Worm (Caenorhabditis elegans) whole organism, late embryonic: ENCODE measurements around the gene spp-27.

Experiments used
- C08G9.2 ChIP-seq: sonication (generic microtip); optimal IDR thresholded peaks from 2 replicates; lab custom pipeline; 2016; ENCODE audit warnings: mild to moderate bottlenecking, missing genetic modification characterization, moderate library complexity, missing compliant biosample characterization
- C38D4.7 ChIP-seq: fragments of 200-800 bp; sonication (Bioruptor generic); optimal IDR thresholded peaks from 2 replicates; lab custom pipeline; 2018; ENCODE audit warnings: mild to moderate bottlenecking, missing genetic modification characterization, moderate library complexity, missing compliant biosample characterization
- F13H6.1 ChIP-seq: sonication (generic microtip); optimal IDR thresholded peaks from 2 replicates; lab custom pipeline; 2016; ENCODE audit warnings: missing genetic modification characterization, missing compliant biosample characterization
- T23F11.4 ChIP-seq: fragments of 200-800 bp; sonication (Bioruptor generic); optimal IDR thresholded peaks from 2 replicates; lab custom pipeline; 2018; ENCODE audit warnings: mild to moderate bottlenecking, missing genetic modification characterization, missing compliant biosample characterization
- Y22D7AL.16 ChIP-seq: sonication (generic microtip); optimal IDR thresholded peaks from 2 replicates; lab custom pipeline; 2016; ENCODE audit warnings: missing genetic modification characterization, missing compliant biosample characterization
- ceh-14 ChIP-seq: sonication (generic microtip); optimal IDR thresholded peaks from 2 replicates; lab custom pipeline; 2016; ENCODE audit warnings: missing genotype, missing genetic modification characterization, missing compliant biosample characterization
- ceh-18 ChIP-seq: sonication (generic microtip); optimal IDR thresholded peaks from 2 replicates; lab custom pipeline; 2016; ENCODE audit warnings: missing genetic modification characterization, missing compliant biosample characterization
- ceh-19 ChIP-seq: fragments of 200-800 bp; sonication (Bioruptor generic); optimal IDR thresholded peaks from 2 replicates; lab custom pipeline; 2018; ENCODE audit warnings: mild to moderate bottlenecking, missing genetic modification characterization, missing compliant biosample characterization
- ceh-2 ChIP-seq: sonication (generic microtip); optimal IDR thresholded peaks from 2 replicates; lab custom pipeline; 2016; ENCODE audit warnings: missing genotype, missing genetic modification characterization, missing compliant biosample characterization
- ceh-22 ChIP-seq: sonication (generic microtip); optimal IDR thresholded peaks from 2 replicates; lab custom pipeline; 2017; ENCODE audit warnings: missing biosample characterization, missing genetic modification characterization
- ceh-24 ChIP-seq: sonication (generic microtip); optimal IDR thresholded peaks from 2 replicates; lab custom pipeline; 2016; ENCODE audit warnings: mild to moderate bottlenecking, missing genetic modification characterization, missing compliant biosample characterization
- ceh-30 ChIP-seq: fragments of 150-350 bp; optimal IDR thresholded peaks from 2 replicates; lab custom pipeline; 2014; ENCODE audit warnings: missing biosample characterization, missing genetic modification characterization
- ceh-31 ChIP-seq: sonication (generic microtip); optimal IDR thresholded peaks from 2 replicates; lab custom pipeline; 2016; ENCODE audit warnings: missing genetic modification characterization, missing compliant biosample characterization
- ceh-34 ChIP-seq: sonication (generic microtip); optimal IDR thresholded peaks from 2 replicates; lab custom pipeline; 2016; ENCODE audit warnings: mild to moderate bottlenecking, missing genetic modification characterization, missing compliant biosample characterization
- ceh-48 ChIP-seq: sonication (generic microtip); optimal IDR thresholded peaks from 2 replicates; lab custom pipeline; 2016; ENCODE audit warnings: missing genetic modification characterization, inconsistent platforms, missing compliant biosample characterization
- elt-2 ChIP-seq: sonication (generic microtip); optimal IDR thresholded peaks from 2 replicates; lab custom pipeline; 2016; ENCODE audit warnings: missing genetic modification reagents, missing genetic modification characterization, missing compliant biosample characterization
- elt-4 ChIP-seq: sonication (generic microtip); optimal IDR thresholded peaks from 2 replicates; lab custom pipeline; 2016; ENCODE audit warnings: missing genetic modification characterization, missing compliant biosample characterization
- ets-4 ChIP-seq: sonication (generic microtip); optimal IDR thresholded peaks from 2 replicates; lab custom pipeline; 2016; ENCODE audit warnings: missing genetic modification characterization, missing compliant biosample characterization
- fkh-10 ChIP-seq: fragments of 150-350 bp; optimal IDR thresholded peaks from 2 replicates; lab custom pipeline; 2014; ENCODE audit warnings: missing biosample characterization, missing genetic modification reagents, missing genetic modification characterization
- gmeb-2 ChIP-seq: sonication (generic microtip); optimal IDR thresholded peaks from 2 replicates; lab custom pipeline; 2016; ENCODE audit warnings: missing genetic modification characterization, inconsistent platforms, missing compliant biosample characterization
- hlh-30 ChIP-seq: sonication (generic microtip); optimal IDR thresholded peaks from 2 replicates; lab custom pipeline; 2017; ENCODE audit warnings: antibody characterized with exemption, missing genetic modification characterization, missing compliant biosample characterization; ENCODE audit not compliant: insufficient read depth
- hlh-8 ChIP-seq: sonication (generic microtip); optimal IDR thresholded peaks from 2 replicates; lab custom pipeline; 2016; ENCODE audit warnings: missing genotype, missing genetic modification characterization, missing compliant biosample characterization
- lim-6 ChIP-seq: sonication (generic microtip); optimal IDR thresholded peaks from 2 replicates; lab custom pipeline; 2016; ENCODE audit warnings: missing genetic modification characterization, missing compliant biosample characterization
- lin-11 ChIP-seq: fragments of 200-800 bp; sonication (Bioruptor generic); optimal IDR thresholded peaks from 2 replicates; lab custom pipeline; 2018; ENCODE audit warnings: mild to moderate bottlenecking, missing genetic modification characterization, missing compliant biosample characterization
- madf-2 ChIP-seq: sonication (generic microtip); optimal IDR thresholded peaks from 2 replicates; lab custom pipeline; 2017; ENCODE audit warnings: missing genetic modification characterization, missing compliant biosample characterization
- nfya-1 ChIP-seq: sonication (generic microtip); optimal IDR thresholded peaks from 2 replicates; lab custom pipeline; 2017; ENCODE audit warnings: missing genetic modification characterization, mild to moderate bottlenecking, missing compliant biosample characterization, antibody characterized with exemption, moderate library complexity
- nhr-11 ChIP-seq: fragments of 150-350 bp; optimal IDR thresholded peaks from 2 replicates; lab custom pipeline; 2014; ENCODE audit warnings: missing biosample characterization, missing genetic modification characterization
- npax-4 ChIP-seq: sonication (generic microtip); optimal IDR thresholded peaks from 2 replicates; lab custom pipeline; 2016; ENCODE audit warnings: missing genetic modification characterization, missing compliant biosample characterization
- pag-3 ChIP-seq: sonication (generic microtip); optimal IDR thresholded peaks from 2 replicates; lab custom pipeline; 2016; ENCODE audit warnings: missing compliant biosample characterization, missing genetic modification characterization, borderline replicate concordance
- pat-9 ChIP-seq: fragments of 200-800 bp; sonication (Bioruptor generic); optimal IDR thresholded peaks from 2 replicates; lab custom pipeline; 2018; ENCODE audit warnings: mild to moderate bottlenecking, missing genetic modification characterization, moderate library complexity, missing compliant biosample characterization
- pqm-1 ChIP-seq: sonication (generic microtip); optimal IDR thresholded peaks from 2 replicates; lab custom pipeline; 2016; ENCODE audit warnings: missing genetic modification characterization, missing compliant biosample characterization
- pros-1 ChIP-seq: fragments of 150-350 bp; optimal IDR thresholded peaks from 2 replicates; lab custom pipeline; 2014; ENCODE audit warnings: missing biosample characterization, missing genetic modification reagents, missing genetic modification characterization
- ref-2 ChIP-seq: sonication (generic microtip); optimal IDR thresholded peaks from 2 replicates; lab custom pipeline; 2016; ENCODE audit warnings: missing genetic modification characterization, missing compliant biosample characterization
- sox-2 ChIP-seq: fragments of 200-800 bp; sonication (Bioruptor generic); IDR thresholded peaks from 2 replicates; pipeline ENCODE4 v1.3.6; 2022; ENCODE audit warnings: missing genetic modification reagents, missing genetic modification characterization, missing compliant biosample characterization
- sox-4 ChIP-seq: sonication (generic microtip); optimal IDR thresholded peaks from 2 replicates; lab custom pipeline; 2017; ENCODE audit warnings: mild to moderate bottlenecking, missing genetic modification characterization, inconsistent platforms, missing compliant biosample characterization
- tbx-7 ChIP-seq: sonication (generic microtip); optimal IDR thresholded peaks from 2 replicates; lab custom pipeline; 2016; ENCODE audit warnings: missing genotype, missing genetic modification characterization, missing compliant biosample characterization
- unc-3 ChIP-seq, 2 experiments: fragments of 200-800 bp in 1 of 2; sonication (Bioruptor generic) in 1 of 2; sonication (generic microtip) in 1 of 2; conservative IDR thresholded peaks in 1 of 2; optimal IDR thresholded peaks in 1 of 2; 2 replicates each; pipeline versions ENCODE4 v1.3.6 to Lab custom; 2016 to 2022; ENCODE audit warnings: missing compliant biosample characterization in 2 of 2, missing genetic modification characterization in 2 of 2, missing genetic modification reagents in 1 of 2
- unc-42 ChIP-seq: sonication (generic microtip); optimal IDR thresholded peaks from 2 replicates; lab custom pipeline; 2016; ENCODE audit warnings: missing genotype, missing genetic modification characterization, missing compliant biosample characterization
- unc-55 ChIP-seq: sonication (generic microtip); optimal IDR thresholded peaks from 2 replicates; lab custom pipeline; 2017; ENCODE audit warnings: missing biosample characterization, missing genetic modification reagents, missing genetic modification characterization
- unc-86 ChIP-seq: sonication (generic microtip); optimal IDR thresholded peaks from 2 replicates; lab custom pipeline; 2016; ENCODE audit warnings: missing genetic modification characterization, missing compliant biosample characterization
- zip-5 ChIP-seq: sonication (generic microtip); optimal IDR thresholded peaks from 2 replicates; lab custom pipeline; 2016; ENCODE audit warnings: missing genetic modification characterization, missing compliant biosample characterization
- ztf-16 ChIP-seq: sonication (generic microtip); optimal IDR thresholded peaks from 2 replicates; lab custom pipeline; 2017; ENCODE audit warnings: missing genetic modification characterization, missing compliant biosample characterization

Gene spp-27

DNA sequence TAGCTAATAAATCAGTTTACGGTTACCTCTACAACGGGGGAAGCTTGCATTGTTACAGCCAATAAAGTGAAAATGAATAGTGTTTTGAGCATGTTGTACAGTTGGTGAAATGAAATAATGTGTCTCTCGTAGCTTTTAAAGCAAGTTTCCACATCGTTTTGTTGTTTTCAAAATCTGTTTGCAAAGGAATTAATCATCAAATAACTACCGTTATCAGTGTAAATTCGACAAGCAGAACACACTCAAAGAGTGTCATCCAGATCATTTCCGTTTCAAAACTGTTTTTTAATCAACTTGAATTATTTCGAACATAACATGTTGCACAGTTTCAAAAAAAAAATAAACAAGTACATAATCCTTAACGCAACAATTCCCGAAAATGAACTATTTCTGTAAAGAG is at the start of gene spp-27:
Gene spp-27, minus strand, starts transcription at position 101 of the 400 bp plus-strand sequence.
- no peak for TF ChIP-seq ceh-30 (tag; lab: Kevin White, UChicago)
- TF ChIP-seq unc-86 (tag; lab: Kevin White, UChicago) = no peak
- no peak for TF ChIP-seq hlh-30 (tag; lab: Kevin White, UChicago)
- no peak for TF ChIP-seq fkh-10 (GFP tag; lab: Kevin White, UChicago)
- no peak for TF ChIP-seq ztf-16 (tag; lab: Kevin White, UChicago)
- TF ChIP-seq ceh-2 (tag; lab: Kevin White, UChicago) = no peak
- TF ChIP-seq zip-5 = no peak
- TF ChIP-seq sox-2 (GFP tag; lab: Robert Waterston, UW) = no peak
- TF ChIP-seq ceh-19 = no peak
- TF ChIP-seq nfya-1 (tag; lab: Kevin White, UChicago) = no peak
- TF ChIP-seq T23F11.4 (GFP tag; lab: Kevin White, UChicago) = no peak

DNA sequence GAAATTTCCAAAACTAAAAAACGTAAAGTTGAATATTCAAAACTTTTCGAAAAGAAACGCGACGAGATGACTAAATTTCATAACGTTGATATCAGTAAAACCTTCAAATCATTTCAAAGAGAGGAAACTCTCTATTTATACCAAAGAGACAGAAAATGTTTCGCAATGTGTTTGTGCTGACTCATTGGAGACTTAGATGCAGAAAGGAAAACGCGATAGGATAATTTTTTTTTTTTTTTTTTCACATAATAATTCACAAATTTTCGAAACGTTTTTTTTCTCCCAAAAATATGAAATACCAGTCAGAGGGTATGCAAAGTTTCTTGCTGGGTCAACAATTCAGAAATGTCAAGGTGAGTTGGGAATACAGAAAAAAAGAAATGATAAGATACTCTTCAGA is 49.3 kb upstream of the spp-27 start:
- TF ChIP-seq hlh-30 (tag; lab: Kevin White, UChicago) = no peak
- no peak for TF ChIP-seq madf-2 (tag; lab: Kevin White, UChicago)
- TF ChIP-seq ceh-30 (tag; lab: Kevin White, UChicago) = no peak
- no peak for TF ChIP-seq ceh-2 (tag; lab: Kevin White, UChicago)
- TF ChIP-seq F13H6.1 (tag; lab: Kevin White, UChicago) = no peak
- no peak for TF ChIP-seq ets-4 (tag; lab: Kevin White, UChicago)
- no peak for TF ChIP-seq ref-2 (tag; lab: Kevin White, UChicago)
- no peak for TF ChIP-seq unc-55
- no peak for TF ChIP-seq ceh-31 (tag; lab: Kevin White, UChicago)
- TF ChIP-seq lin-11 = no peak
- TF ChIP-seq pros-1 (tag; lab: Kevin White, UChicago) = no peak
- no peak for TF ChIP-seq unc-3 (GFP tag; conservative IDR thresholded peaks at IDR 0.05; lab: Robert Waterston, UW)
- no peak for TF ChIP-seq unc-3 (tag; optimal IDR thresholded peaks at IDR 0.05; lab: Kevin White, UChicago)

DNA sequence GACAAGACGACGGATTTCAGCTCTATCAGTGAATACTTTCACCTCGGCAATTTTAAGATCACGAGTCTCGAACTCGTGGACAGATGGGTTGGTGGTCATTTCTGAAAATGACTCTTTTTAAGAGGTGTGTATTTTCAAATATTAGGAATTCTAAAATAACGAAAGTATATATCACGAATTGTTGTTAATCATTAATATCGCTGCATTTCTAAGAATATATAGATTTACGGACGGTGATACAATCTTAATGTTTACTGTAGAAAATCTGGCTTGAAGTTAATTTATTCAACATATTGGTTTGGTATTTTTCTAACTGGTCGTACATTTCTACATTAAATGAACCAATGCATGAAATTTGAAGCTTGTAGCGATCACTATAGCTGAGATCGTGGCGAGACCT is 48.3 kb upstream of the spp-27 start, which contains the start of gene ZK1055.7:
Gene ZK1055.7, minus strand, starts transcription at position 101 of the 400 bp plus-strand sequence.
- TF ChIP-seq ceh-19 (no peak), ceh-34 (tag; lab: Kevin White, UChicago) (no peak), pqm-1 (tag; lab: Kevin White, UChicago) (no peak), pat-9 (tag; lab: Kevin White, UChicago) (no peak), ref-2 (tag; lab: Kevin White, UChicago) (no peak), pros-1 (tag; lab: Kevin White, UChicago) (no peak), zip-5 (no peak)

DNA sequence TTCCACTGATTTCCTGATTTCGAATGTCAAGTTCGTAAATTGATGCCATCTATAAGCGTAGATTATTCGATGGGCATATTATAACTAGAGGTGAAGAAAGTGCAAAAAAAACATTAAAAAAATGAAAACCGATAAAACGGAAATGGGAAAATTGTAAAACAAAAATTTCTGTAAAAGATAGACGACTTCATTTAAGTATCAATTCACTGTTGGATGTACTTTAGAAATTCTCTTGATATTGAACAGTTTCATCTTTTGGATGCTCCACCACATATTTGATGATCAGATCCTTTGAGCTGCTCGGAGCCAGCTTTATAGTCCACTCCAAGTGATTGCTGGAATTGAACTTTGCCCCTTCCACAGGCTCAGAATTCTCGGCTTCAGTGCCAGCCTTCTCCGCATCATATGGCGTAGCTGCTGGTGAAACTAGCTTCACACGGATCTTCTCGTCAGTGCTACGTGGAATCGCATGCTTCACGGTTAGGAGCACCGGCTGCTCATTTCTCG is 45.7 kb upstream of the spp-27 start, which contains the start of gene ZK1055.6:
Gene ZK1055.6, minus strand, starts transcription at position 51 of the 507 bp plus-strand sequence.
- TF ChIP-seq ceh-31 (tag; lab: Kevin White, UChicago) (no peak), elt-2 (no peak), ets-4 (tag; lab: Kevin White, UChicago) (no peak), hlh-8 (tag; lab: Kevin White, UChicago) (no peak), madf-2 (tag; lab: Kevin White, UChicago) (no peak), unc-42 (tag; lab: Kevin White, UChicago) (no peak), gmeb-2 (tag; lab: Kevin White, UChicago) (no peak), sox-4 (tag; lab: Kevin White, UChicago) (no peak), pros-1 (tag; lab: Kevin White, UChicago) (no peak), lim-6 (tag; lab: Kevin White, UChicago) (no peak)

DNA sequence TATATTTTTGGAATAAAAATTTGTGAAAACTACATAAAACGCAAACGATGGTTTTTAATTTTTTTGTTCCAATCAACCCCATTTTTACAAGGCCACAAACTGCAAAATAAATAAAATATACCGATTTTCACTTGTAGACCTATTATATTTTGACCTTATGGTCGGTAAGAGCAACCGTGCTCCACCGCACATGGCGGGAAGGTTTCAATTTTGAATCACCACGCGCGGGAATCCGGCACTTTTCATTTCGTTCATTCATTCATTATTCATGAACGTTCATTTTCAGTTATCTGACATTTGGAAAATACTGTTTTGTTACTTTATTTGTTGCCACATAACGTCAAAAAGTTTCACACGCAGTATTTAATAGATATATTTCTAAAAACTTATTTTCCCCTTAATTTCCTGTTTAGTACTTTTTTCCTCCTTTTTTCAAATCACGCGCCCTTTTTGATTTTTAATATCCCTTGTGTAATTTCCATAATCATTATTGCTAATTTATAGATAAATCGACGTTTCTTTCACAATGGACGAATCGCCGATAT is 36.8 kb upstream of the spp-27 start, which contains the start of gene hcp-1:
Gene hcp-1, plus strand, starts transcription at position 495 of the 545 bp plus-strand sequence.
- no peak for TF ChIP-seq ceh-18 (tag; lab: Kevin White, UChicago)
- TF ChIP-seq elt-4 (tag; lab: Kevin White, UChicago) = no peak
- TF ChIP-seq madf-2 (tag; lab: Kevin White, UChicago) = no peak
- TF ChIP-seq npax-4 (tag; lab: Kevin White, UChicago) = no peak
- TF ChIP-seq C38D4.7 = no peak
- no peak for TF ChIP-seq ceh-24
- TF ChIP-seq ceh-14 (tag; lab: Kevin White, UChicago) = no peak
- TF ChIP-seq tbx-7 = no peak
- no peak for TF ChIP-seq C08G9.2 (tag; lab: Kevin White, UChicago)
- no peak for TF ChIP-seq Y22D7AL.16 (tag; lab: Kevin White, UChicago)
- TF ChIP-seq T23F11.4 (GFP tag; lab: Kevin White, UChicago) = no peak
- TF ChIP-seq nhr-11 (tag; lab: Kevin White, UChicago) = no peak
- no peak for TF ChIP-seq ceh-22 (tag; lab: Kevin White, UChicago)
- TF ChIP-seq lim-6 (tag; lab: Kevin White, UChicago) = no peak
- no peak for TF ChIP-seq pag-3 (tag; lab: Kevin White, UChicago)
- no peak for TF ChIP-seq pros-1 (tag; lab: Kevin White, UChicago)
- TF ChIP-seq ceh-48 (tag; lab: Kevin White, UChicago) = no peak
